Worm (Caenorhabditis elegans) whole organism, L2 larva: ENCODE measurements around the gene srh-99.

Experiments
- aly-2 ChIP-seq: fragments of 150-350 bp; optimal IDR thresholded peaks from 2 replicates; lab custom pipeline; 2014; ENCODE audit warnings: missing biosample characterization, missing genetic modification characterization
- nhr-23 ChIP-seq: fragments of 150-350 bp; optimal IDR thresholded peaks from 2 replicates; lab custom pipeline; 2014; ENCODE audit warnings: missing biosample characterization, missing genetic modification reagents, missing genetic modification characterization
- nhr-237 ChIP-seq: fragments of 150-350 bp; optimal IDR thresholded peaks from 2 replicates; lab custom pipeline; 2014; ENCODE audit warnings: missing biosample characterization, missing genetic modification characterization

DNA sequence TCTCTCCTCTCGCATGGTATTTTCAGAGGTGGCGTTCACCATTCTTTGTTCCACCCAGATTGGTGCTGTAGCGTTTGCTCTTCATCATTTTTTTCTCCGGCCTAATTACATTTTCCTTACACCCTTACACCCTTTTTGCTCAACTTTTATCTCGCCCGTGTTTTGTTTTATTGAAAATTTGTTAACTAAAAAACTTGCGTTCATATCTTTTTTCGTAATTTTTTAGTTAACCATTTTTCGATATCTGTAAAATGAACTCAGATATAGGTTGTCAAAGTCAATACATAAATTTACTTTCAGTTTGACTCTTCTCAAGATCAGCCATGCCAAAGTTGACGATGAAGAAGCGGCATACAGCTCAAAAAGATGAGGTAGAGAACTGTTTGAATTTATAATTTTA lies 25.2 kb upstream of the srh-99 start, which contains the start of gene F12E12.1:
- TF ChIP-seq nhr-23 (tag; lab: Kevin White, UChicago) (no peak), nhr-237 (tag; lab: Kevin White, UChicago) (no peak), aly-2 (tag; lab: Kevin White, UChicago) (no peak)
